Worm (Caenorhabditis elegans): Measurements from ENCODE around the gene kin-29.
"Not testable (repeated sequence)": the region's sequence is repeated elsewhere in the genome, so short reads cannot be mapped to it uniquely, and the experiment has no call there.

DNA sequence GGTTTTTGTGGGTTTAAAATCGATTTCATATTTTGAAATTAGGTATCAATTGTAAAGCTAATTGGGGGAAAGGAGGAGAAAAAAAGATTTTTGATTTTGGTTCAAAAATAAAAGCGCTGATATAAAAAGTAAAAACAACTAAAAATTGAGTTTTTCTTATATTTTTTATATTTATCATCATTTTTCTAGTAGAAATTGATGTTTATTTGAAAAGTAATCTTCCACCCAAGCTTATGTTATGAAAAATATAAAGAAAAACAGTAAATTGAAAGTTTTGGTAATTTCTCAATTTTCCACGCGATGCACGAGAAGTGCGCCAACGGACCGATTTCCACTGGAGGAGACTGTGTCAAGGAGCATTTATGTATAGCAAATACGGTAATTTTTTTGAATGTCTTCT lies 42.0 kb upstream of the kin-29 start, which contains the start of gene B0410.1:
- TF ChIP-seq unc-62 (GFP tag; optimal IDR thresholded peaks at IDR 0.05); tbx-8 (GFP tag; optimal IDR thresholded peaks at IDR 0.05); elt-1 (tag; optimal IDR thresholded peaks at IDR 0.05; ENCODE audit: borderline replicate concordance, insufficient read depth); nhr-12 (tag; optimal IDR thresholded peaks at IDR 0.05); unc-39 (tag; optimal IDR thresholded peaks at IDR 0.05); pha-4 (tag; optimal IDR thresholded peaks at IDR 0.05); snpc-4 (tag; optimal IDR thresholded peaks at IDR 0.05); ceh-39 (tag; optimal IDR thresholded peaks at IDR 0.05); zip-8 (tag; optimal IDR thresholded peaks at IDR 0.05); lin-13 (tag; optimal IDR thresholded peaks at IDR 0.05); ztf-11 (tag; optimal IDR thresholded peaks at IDR 0.05); nhr-237 (tag; optimal IDR thresholded peaks at IDR 0.05); elt-3 (tag; optimal IDR thresholded peaks at IDR 0.05); mab-5 (tag; optimal IDR thresholded peaks at IDR 0.05): not testable (repeated sequence)
